5 worm cellular contexts compared by ENCODE assay signal in genomic region chrIII:8652112-8652694, ce11.
TF ChIP-seq lines count a peak whose summit lies in the region.

No protein-coding gene starts in this region.

TF ChIP-seq in whole organism, L1 larva, 84 proteins besides CTCF, POLR2A, EP300 and RAD21:
- peak; percentile 13 for TF ChIP-seq tbx-2 (tag; optimal IDR thresholded peaks at IDR 0.05; lab: Kevin White, UChicago)
- no peak for TF ChIP-seq efl-3 (GFP tag; optimal IDR thresholded peaks at IDR 0.05; lab: Kevin White, UChicago)
- peak; percentile 14; the same call in 1 of the 2 replicates for TF ChIP-seq nhr-19 (GFP tag; conservative IDR thresholded peaks at IDR 0.05; lab: Robert Waterston, UW)
- peak; percentile 3 for TF ChIP-seq elt-2 (tag; optimal IDR thresholded peaks at IDR 0.05; lab: Kevin White, UChicago)
- TF ChIP-seq ceh-88 (GFP tag; IDR thresholded peaks at IDR 0.05; lab: Robert Waterston, UW): 0 out of 2 replicates have a peak, but pooled peaks have one; percentile 31
- TF ChIP-seq nhr-85 (tag; lab: Kevin White, UChicago): peak; percentile 19
- no peak for TF ChIP-seq C16A3.4 (tag; optimal IDR thresholded peaks at IDR 0.05; lab: Kevin White, UChicago)
- TF ChIP-seq ama-1 (optimal IDR thresholded peaks at IDR 0.05; lab: Kevin White, UChicago): peak; percentile 88
- no peak for TF ChIP-seq nhr-237 (tag; optimal IDR thresholded peaks at IDR 0.05; lab: Kevin White, UChicago)
- peak; percentile 0 for TF ChIP-seq nhr-20 (tag; optimal IDR thresholded peaks at IDR 0.05; lab: Kevin White, UChicago)
- peak; percentile 47 for TF ChIP-seq nhr-90 (tag; optimal IDR thresholded peaks at IDR 0.05; lab: Kevin White, UChicago; ENCODE audit: poor library complexity)
TF ChIP-seq in whole organism, L1 larva: peak in this region for 8.

TF ChIP-seq in whole organism, L2 larva, 48 proteins besides CTCF, POLR2A, EP300 and RAD21:
- TF ChIP-seq nhr-21 (tag; optimal IDR thresholded peaks at IDR 0.05; lab: Kevin White, UChicago) (no peak), sem-4 (tag; optimal IDR thresholded peaks at IDR 0.05; lab: Kevin White, UChicago) (no peak), mbf-1 (tag; optimal IDR thresholded peaks at IDR 0.05; lab: Kevin White, UChicago) (no peak), Y55F3AM.14 (GFP tag; optimal IDR thresholded peaks at IDR 0.05; lab: Kevin White, UChicago) (no peak), ama-1 (optimal IDR thresholded peaks at IDR 0.05; lab: Kevin White, UChicago) (peak; percentile 70), mab-5 (tag; optimal IDR thresholded peaks at IDR 0.05; lab: Kevin White, UChicago) (no peak), sma-3 (GFP tag; optimal IDR thresholded peaks at IDR 0.05; lab: Kevin White, UChicago) (peak; percentile 3), nhr-129 (tag; optimal IDR thresholded peaks at IDR 0.05; lab: Kevin White, UChicago) (no peak), nhr-23 (tag; optimal IDR thresholded peaks at IDR 0.05; lab: Kevin White, UChicago) (no peak), F13H6.1 (tag; optimal IDR thresholded peaks at IDR 0.05; lab: Kevin White, UChicago) (no peak), C34F6.9 (tag; optimal IDR thresholded peaks at IDR 0.05; lab: Kevin White, UChicago) (no peak), elt-3 (tag; optimal IDR thresholded peaks at IDR 0.05; lab: Kevin White, UChicago) (no peak), unc-62 (GFP tag; optimal IDR thresholded peaks at IDR 0.05; lab: Kevin White, UChicago) (no peak), lin-39 (tag; optimal IDR thresholded peaks at IDR 0.05; lab: Kevin White, UChicago) (no peak), ztf-1 (GFP tag; conservative IDR thresholded peaks at IDR 0.05; lab: Robert Waterston, UW) (no peak), gmeb-1 (tag; optimal IDR thresholded peaks at IDR 0.05; lab: Kevin White, UChicago) (peak; percentile 17), lsy-2 (tag; optimal IDR thresholded peaks at IDR 0.05; lab: Kevin White, UChicago) (peak in 1 of 2 experiments; percentile 17), nhr-6 (tag; optimal IDR thresholded peaks at IDR 0.05; lab: Kevin White, UChicago) (no peak)

TF ChIP-seq in whole organism, L3 larva, 47 proteins besides CTCF, POLR2A, EP300 and RAD21:
- TF ChIP-seq lin-39 (tag; optimal IDR thresholded peaks at IDR 0.05; lab: Kevin White, UChicago): no peak
- TF ChIP-seq ceh-9 (tag; optimal IDR thresholded peaks at IDR 0.05; lab: Kevin White, UChicago): no peak
- TF ChIP-seq lsy-12 (tag; optimal IDR thresholded peaks at IDR 0.05; lab: Kevin White, UChicago): peak; percentile 6
- peak; percentile 93 for TF ChIP-seq ama-1 (optimal IDR thresholded peaks at IDR 0.05; lab: Kevin White, UChicago)

TF ChIP-seq in whole organism, L4 larva, 104 proteins besides CTCF, POLR2A, EP300 and RAD21:
- TF ChIP-seq set-16 (GFP tag; IDR thresholded peaks at IDR 0.05; lab: Robert Waterston, UW) (no peak), saeg-2 (GFP tag; IDR thresholded peaks at IDR 0.05; lab: Robert Waterston, UW) (no peak), nhr-77 (tag; optimal IDR thresholded peaks at IDR 0.05; lab: Kevin White, UChicago) (peak; percentile 7), Y75B8A.6 (GFP tag; IDR thresholded peaks at IDR 0.05; lab: Robert Waterston, UW) (0 out of 2 replicates have a peak, but pooled peaks have one; percentile 6), Y105C5A.15 (GFP tag; IDR thresholded peaks at IDR 0.05; lab: Robert Waterston, UW) (no peak), zip-11 (GFP tag; IDR thresholded peaks at IDR 0.05; lab: Robert Waterston, UW) (no peak), dmd-6 (GFP tag; IDR thresholded peaks at IDR 0.05; lab: Robert Waterston, UW) (peak; percentile 13; the same call in 1 of the 2 replicates), daf-16 (GFP tag; optimal IDR thresholded peaks at IDR 0.05; lab: Kevin White, UChicago) (no peak), daf-16 (tag; optimal IDR thresholded peaks at IDR 0.05; lab: Kevin White, UChicago) (peak; percentile 44), dve-1 (tag; optimal IDR thresholded peaks at IDR 0.05; lab: Kevin White, UChicago; ENCODE audit: insufficient read depth) (peak; percentile 19), hlh-30 (tag; optimal IDR thresholded peaks at IDR 0.05; lab: Kevin White, UChicago; ENCODE audit: insufficient read depth) (peak; percentile 16), F49E8.2 (tag; optimal IDR thresholded peaks at IDR 0.05; lab: Kevin White, UChicago; ENCODE audit: borderline replicate concordance) (no peak), zfp-3 (GFP tag; conservative IDR thresholded peaks at IDR 0.05; lab: Robert Waterston, UW) (peak; percentile 84), T20F7.1 (GFP tag; optimal IDR thresholded peaks at IDR 0.05; lab: Kevin White, UChicago) (peak; percentile 23), spr-3 (GFP tag; optimal IDR thresholded peaks at IDR 0.05; lab: Kevin White, UChicago) (no peak), lin-38 (GFP tag; IDR thresholded peaks at IDR 0.05; lab: Robert Waterston, UW) (peak; percentile 30; the same call in 1 of the 2 replicates), T26A8.4 (GFP tag; IDR thresholded peaks at IDR 0.05; lab: Robert Waterston, UW) (peak; percentile 25; the same call in 1 of the 2 replicates)
TF ChIP-seq in whole organism, L4 larva: peak in this region for 10.

TF ChIP-seq in whole organism, young adult, 124 proteins besides CTCF, POLR2A, EP300 and RAD21:
- TF ChIP-seq ama-1 (optimal IDR thresholded peaks at IDR 0.05; lab: Kevin White, UChicago) (peak; percentile 86), ama-1 (GFP tag; optimal IDR thresholded peaks at IDR 0.05; lab: Kevin White, UChicago) (no peak), F57A8.1 (GFP tag; optimal IDR thresholded peaks at IDR 0.05; lab: Kevin White, UChicago) (no peak), Y56A3A.18 (GFP tag; IDR thresholded peaks at IDR 0.05; lab: Robert Waterston, UW) (0 out of 2 replicates have a peak, but pooled peaks have one; percentile 24), repo-1 (tag; optimal IDR thresholded peaks at IDR 0.05; lab: Kevin White, UChicago) (peak; percentile 64), nfya-1 (tag; optimal IDR thresholded peaks at IDR 0.05; lab: Kevin White, UChicago; ENCODE audit: borderline replicate concordance, insufficient read depth) (no peak), snpc-1.1 (tag; optimal IDR thresholded peaks at IDR 0.05; lab: Kevin White, UChicago; ENCODE audit: insufficient read depth) (no peak)
